Fruit fly (Drosophila melanogaster) whole organism, wandering third instar larva: ENCODE results near the gene CG13895.

ENCODE experiments used
- Abd-B ChIP-seq: fragments of >200 bp; optimal IDR thresholded peaks from 2 replicates; lab custom pipeline; 2017; ENCODE audit warnings: missing biosample characterization, missing genetic modification characterization
- CG32264 ChIP-seq: fragments of 200-800 bp; sonication (Bioruptor generic); optimal IDR thresholded peaks from 2 replicates; lab custom pipeline; 2016; ENCODE audit warnings: missing biosample characterization, missing genetic modification characterization
- CG9705 ChIP-seq: fragments of 200-800 bp; sonication (Bioruptor generic); optimal IDR thresholded peaks from 2 replicates; lab custom pipeline; 2018; ENCODE audit warnings: missing biosample characterization, mild to moderate bottlenecking, missing genetic modification characterization
- CrebA ChIP-seq: fragments of 200-800 bp; sonication (Bioruptor generic); optimal IDR thresholded peaks from 2 replicates; lab custom pipeline; 2016; ENCODE audit warnings: missing biosample characterization, mild to moderate bottlenecking, missing genetic modification characterization, borderline replicate concordance
- Dfd ChIP-seq: fragments of >200 bp; optimal IDR thresholded peaks from 2 replicates; lab custom pipeline; 2017; ENCODE audit warnings: missing biosample characterization, missing genetic modification characterization
- Dif ChIP-seq: fragments of 200-275, 200-300 bp; sonication (Bioruptor generic); optimal IDR thresholded peaks from 2 replicates; lab custom pipeline; 2018; ENCODE audit warnings: missing biosample characterization, missing genetic modification characterization; ENCODE audit not compliant: partially characterized antibody
- GATAd ChIP-seq: sonication (Bioruptor generic); optimal IDR thresholded peaks from 2 replicates; lab custom pipeline; 2016; ENCODE audit warnings: missing biosample characterization, missing genetic modification characterization
- HLH106 ChIP-seq: fragments of 200-800 bp; optimal IDR thresholded peaks from 3 replicates; lab custom pipeline; 2019; ENCODE audit warnings: missing biosample characterization, mild to moderate bottlenecking, missing genetic modification characterization, moderate library complexity
- Hnf4 ChIP-seq: fragments of 200-800 bp; sonication (Bioruptor generic); optimal IDR thresholded peaks from 2 replicates; lab custom pipeline; 2016; ENCODE audit warnings: missing biosample characterization, mild to moderate bottlenecking, missing genetic modification characterization
- Hr78 ChIP-seq: fragments of >200 bp; optimal IDR thresholded peaks from 2 replicates; lab custom pipeline; 2017; ENCODE audit warnings: missing biosample characterization, missing genetic modification characterization
- Hr83 ChIP-seq: fragments of 200-300 bp; sonication (Bioruptor generic); optimal IDR thresholded peaks from 2 replicates; lab custom pipeline; 2016; ENCODE audit warnings: missing biosample characterization, mild to moderate bottlenecking, missing genetic modification characterization, moderate library complexity; ENCODE audit not compliant: poor library complexity, severe bottlenecking
- Jra ChIP-seq: sonication (Bioruptor generic); optimal IDR thresholded peaks from 2 replicates; lab custom pipeline; 2016; ENCODE audit warnings: missing biosample characterization, missing genetic modification characterization
- Mio ChIP-seq: sonication (Bioruptor generic); optimal IDR thresholded peaks from 2 replicates; lab custom pipeline; 2016; ENCODE audit warnings: missing biosample characterization, missing genetic modification characterization
- Myc ChIP-seq: fragments of >200 bp; optimal IDR thresholded peaks from 2 replicates; lab custom pipeline; 2017
- N ChIP-seq: fragments of >200 bp; optimal IDR thresholded peaks from 2 replicates; lab custom pipeline; 2018; ENCODE audit warnings: missing biosample characterization, missing external identifiers, missing genetic modification characterization
- OdsH ChIP-seq: fragments of 200-800 bp; sonication (Bioruptor generic); optimal IDR thresholded peaks from 2 replicates; lab custom pipeline; 2016; ENCODE audit warnings: missing biosample characterization, mild to moderate bottlenecking, missing genetic modification characterization
- Rel ChIP-seq, 2 experiments: fragments of 200-800 bp; sonication (Bioruptor generic) in 1 of 2; optimal IDR thresholded peaks; 2 replicates in 1 of 2; 3 replicates in 1 of 2; lab custom pipeline; 2016 to 2019; ENCODE audit warnings: mild to moderate bottlenecking in 2 of 2, missing biosample characterization in 2 of 2, missing genetic modification characterization in 2 of 2, moderate library complexity in 1 of 2
- Sp1 ChIP-seq: fragments of 200-800 bp; sonication (Bioruptor generic); optimal IDR thresholded peaks from 3 replicates; lab custom pipeline; 2019; ENCODE audit warnings: missing biosample characterization, mild to moderate bottlenecking, missing genetic modification characterization, moderate library complexity
- Vsx2 ChIP-seq: fragments of 200-300, 225-300 bp; sonication (Bioruptor generic); optimal IDR thresholded peaks from 2 replicates; lab custom pipeline; 2018; ENCODE audit warnings: missing biosample characterization, missing genetic modification characterization; ENCODE audit not compliant: partially characterized antibody
- br ChIP-seq: fragments of 200-800 bp; sonication (Bioruptor generic); optimal IDR thresholded peaks from 2 replicates; lab custom pipeline; 2016; ENCODE audit warnings: missing biosample characterization, missing genetic modification characterization
- brk ChIP-seq: fragments of 200-800 bp; sonication (Bioruptor generic); optimal IDR thresholded peaks from 2 replicates; lab custom pipeline; 2016; ENCODE audit warnings: missing biosample characterization, mild to moderate bottlenecking, missing genetic modification characterization
- dl ChIP-seq, 2 experiments: fragments of 175-275, 200-275 bp in 1 of 2; fragments of 200-275 bp in 1 of 2; sonication (Bioruptor generic); optimal IDR thresholded peaks; lab custom pipeline; 2018; ENCODE audit warnings: mild to moderate bottlenecking in 2 of 2, missing biosample characterization in 2 of 2, missing genetic modification characterization in 2 of 2, moderate library complexity in 2 of 2; ENCODE audit not compliant: partially characterized antibody in 2 of 2, insufficient read depth in 1 of 2
- dmrt93B ChIP-seq: fragments of 200-800 bp; sonication (Bioruptor generic); optimal IDR thresholded peaks from 2 replicates; lab custom pipeline; 2018; ENCODE audit warnings: missing biosample characterization, mild to moderate bottlenecking, missing genetic modification characterization
- dsf ChIP-seq: sonication (Bioruptor generic); optimal IDR thresholded peaks from 2 replicates; lab custom pipeline; 2016; ENCODE audit warnings: missing biosample characterization, missing genetic modification characterization, borderline replicate concordance
- ey ChIP-seq: fragments of 200-800 bp; sonication (Bioruptor generic); optimal IDR thresholded peaks from 2 replicates; lab custom pipeline; 2016; ENCODE audit warnings: missing biosample characterization, missing genetic modification characterization
- foxo ChIP-seq, 2 experiments: fragments of 200-800 bp; sonication (Bioruptor generic); optimal IDR thresholded peaks; 2 replicates in 1 of 2; 3 replicates in 1 of 2; lab custom pipeline; 2016 to 2017; ENCODE audit warnings: missing biosample characterization in 2 of 2, missing genetic modification characterization in 2 of 2
- fru ChIP-seq: fragments of 200-800 bp; sonication (Bioruptor generic); optimal IDR thresholded peaks from 3 replicates; lab custom pipeline; 2016; ENCODE audit warnings: missing biosample characterization, mild to moderate bottlenecking, missing genetic modification characterization
- h ChIP-seq: fragments of 200-800 bp; sonication (Bioruptor generic); optimal IDR thresholded peaks from 3 replicates; lab custom pipeline; 2016; ENCODE audit warnings: missing biosample characterization, mild to moderate bottlenecking, missing genetic modification characterization
- jim ChIP-seq: fragments of 175-275, 200-325 bp; sonication (Bioruptor generic); optimal IDR thresholded peaks from 2 replicates; lab custom pipeline; 2016; ENCODE audit warnings: missing biosample characterization, mild to moderate bottlenecking, missing genetic modification characterization
- lola ChIP-seq: fragments of >200 bp; optimal IDR thresholded peaks from 2 replicates; lab custom pipeline; 2017; ENCODE audit warnings: missing biosample characterization, missing genetic modification characterization
- pan ChIP-seq: fragments of >200 bp; optimal IDR thresholded peaks from 2 replicates; lab custom pipeline; 2017
- psq ChIP-seq: fragments of 200-800 bp; sonication (Bioruptor generic); optimal IDR thresholded peaks from 3 replicates; lab custom pipeline; 2017; ENCODE audit warnings: missing biosample characterization, mild to moderate bottlenecking, missing genetic modification characterization, moderate library complexity
- rgr ChIP-seq: fragments of 200-800 bp; sonication (Bioruptor generic); optimal IDR thresholded peaks from 3 replicates; lab custom pipeline; 2016; ENCODE audit warnings: missing biosample characterization, mild to moderate bottlenecking, missing genetic modification characterization
- sage ChIP-seq: fragments of 200-800 bp; sonication (Bioruptor generic); optimal IDR thresholded peaks from 2 replicates; lab custom pipeline; 2016; ENCODE audit warnings: missing biosample characterization, mild to moderate bottlenecking, missing genetic modification characterization
- sv ChIP-seq: fragments of 200-800 bp; sonication (Bioruptor generic); optimal IDR thresholded peaks from 3 replicates; lab custom pipeline; 2016; ENCODE audit warnings: missing biosample characterization, missing genetic modification characterization
- tai ChIP-seq: sonication (Bioruptor generic); optimal IDR thresholded peaks from 2 replicates; lab custom pipeline; 2016; ENCODE audit warnings: missing biosample characterization, missing genetic modification characterization
- woc ChIP-seq: sonication (Bioruptor generic); optimal IDR thresholded peaks from 2 replicates; lab custom pipeline; 2016; ENCODE audit warnings: missing biosample characterization, mild to moderate bottlenecking, missing genetic modification characterization

Gene CG13895

DNA sequence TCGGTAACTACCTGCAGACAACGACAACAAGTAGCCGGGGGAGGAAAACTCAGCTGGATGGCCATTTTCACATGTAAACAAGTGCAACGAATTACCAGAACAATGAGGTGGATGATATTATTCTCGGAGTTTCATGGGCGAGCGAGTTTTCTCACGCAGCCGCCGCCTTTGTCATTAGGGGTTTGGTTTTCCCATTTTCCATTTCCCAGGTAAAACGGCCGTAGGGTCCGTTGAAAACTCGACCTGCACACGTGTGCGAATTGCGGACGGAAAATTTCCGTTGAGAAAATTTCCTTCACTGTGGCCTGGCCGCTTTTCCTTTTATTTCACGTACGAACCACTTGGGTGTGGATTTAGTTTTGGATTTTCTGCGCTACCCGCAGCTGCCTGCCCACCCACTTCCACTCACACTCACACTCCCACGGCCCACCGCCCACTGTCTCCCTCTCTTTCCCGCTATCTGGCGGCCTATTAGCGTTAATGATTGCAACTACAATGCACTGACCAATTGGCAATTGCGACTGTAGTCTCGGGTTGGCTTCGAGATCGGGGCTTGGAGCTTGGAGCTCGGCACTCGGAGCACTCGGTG, 45.7 kb upstream of the CG13895 start:
- TF ChIP-seq Jra (GFP tag; lab: Kevin White, UChicago) (no peak), Rel (GFP tag; optimal IDR thresholded peaks at IDR 0.05; lab: Kevin White, UChicago) (no peak), Rel (tag; optimal IDR thresholded peaks at IDR 0.05; lab: Kevin White, UChicago) (no peak), sv (GFP tag; lab: Kevin White, UChicago) (no peak)

DNA sequence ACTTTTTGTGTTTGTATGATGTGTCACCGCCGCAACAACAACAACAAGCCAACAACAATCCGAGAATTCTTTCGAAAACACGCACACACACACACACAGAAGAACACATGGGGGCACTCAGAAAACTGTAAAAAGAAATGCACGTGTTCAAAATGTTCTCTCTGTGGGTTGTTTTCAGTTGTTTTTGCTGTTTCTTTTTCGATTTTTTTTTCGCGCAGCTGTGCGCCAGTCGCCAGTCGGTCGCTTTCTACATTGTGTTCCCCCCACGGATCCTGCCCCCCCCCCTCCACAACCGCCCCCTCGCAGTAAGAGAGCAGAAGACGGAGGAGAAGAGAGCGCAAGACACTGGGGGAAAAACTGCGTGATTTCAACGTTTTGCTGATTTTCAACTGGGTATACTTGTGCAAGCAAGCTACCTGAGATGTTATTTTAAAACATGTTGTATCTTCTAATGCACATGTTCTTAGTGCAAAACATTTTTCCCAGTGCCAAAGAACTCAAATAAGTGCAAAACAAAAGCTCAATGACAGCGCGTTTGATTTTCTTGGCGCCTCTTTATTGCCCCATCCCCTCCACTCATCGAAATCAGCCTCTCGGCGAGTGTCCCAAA, 43.6 kb upstream of the CG13895 start:
- TF ChIP-seq foxo (GFP tag; optimal IDR thresholded peaks at IDR 0.05; lab: Kevin White, UChicago) (peak in 1 of 2 experiments; percentile 60), HLH106 (peak; percentile 48), Sp1 (GFP tag; lab: Kevin White, UChicago) (no peak), sage (GFP tag; lab: Kevin White, UChicago) (no peak), dsf (GFP tag; lab: Kevin White, UChicago) (no peak), Dfd (GFP tag; lab: Kevin White, UChicago) (no peak), dl (GFP tag; optimal IDR thresholded peaks at IDR 0.05; lab: Kevin White, UChicago; ENCODE audit: insufficient read depth in 1 of 2, partially characterized antibody in 2 of 2) (no peak), psq (GFP tag; lab: Kevin White, UChicago) (peak; percentile 63), Rel (GFP tag; optimal IDR thresholded peaks at IDR 0.05; lab: Kevin White, UChicago) (no peak), Rel (tag; optimal IDR thresholded peaks at IDR 0.05; lab: Kevin White, UChicago) (peak; percentile 30), Hr83 (GFP tag; lab: Kevin White, UChicago) (no peak), h (GFP tag; lab: Kevin White, UChicago) (peak; percentile 5), rgr (GFP tag; lab: Kevin White, UChicago) (peak; percentile 41), Mio (GFP tag; lab: Kevin White, UChicago) (no peak), fru (GFP tag; lab: Kevin White, UChicago) (peak; percentile 49), dmrt93B (GFP tag; lab: Kevin White, UChicago) (no peak), CG9705 (no peak), sv (GFP tag; lab: Kevin White, UChicago) (no peak), ey (GFP tag; lab: Kevin White, UChicago) (peak; percentile 36), jim (peak; percentile 27), OdsH (GFP tag; lab: Kevin White, UChicago) (peak; percentile 31)

DNA sequence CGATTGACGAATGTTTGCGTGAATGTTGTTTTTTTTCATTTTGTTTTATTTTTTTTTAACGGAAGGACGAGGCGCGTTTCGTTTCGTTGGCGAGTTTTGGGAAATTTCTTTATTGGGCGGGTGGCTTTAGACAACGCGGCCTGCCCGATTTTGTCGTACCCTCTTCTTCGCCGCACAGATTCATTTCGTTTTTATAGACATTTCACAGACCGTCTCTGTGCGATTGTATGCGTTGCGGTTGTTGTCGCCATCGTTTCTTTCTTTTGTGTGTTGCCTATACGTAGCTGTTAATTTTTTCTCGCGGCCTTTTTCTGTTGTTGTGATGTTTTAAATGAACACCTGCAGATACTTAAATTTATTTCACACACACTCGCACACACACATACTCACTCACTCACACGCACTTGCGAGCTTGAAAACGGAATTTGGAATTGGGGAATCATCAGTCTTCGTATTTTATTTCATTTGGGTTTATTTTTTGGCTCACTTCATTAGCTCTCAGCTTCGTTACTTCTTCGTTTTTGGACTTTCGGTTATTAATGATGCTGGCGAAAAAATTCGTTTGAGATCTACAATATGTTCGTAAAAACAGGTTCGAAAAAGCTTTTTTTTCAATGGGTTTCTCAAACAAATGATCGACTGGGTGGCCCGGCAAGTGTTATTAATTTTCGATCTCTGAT, 42.7 kb upstream of the CG13895 start:
- no peak for TF ChIP-seq dmrt93B (GFP tag; lab: Kevin White, UChicago)
- TF ChIP-seq Abd-B (GFP tag; lab: Kevin White, UChicago): no peak
- TF ChIP-seq Vsx2 (GFP tag; lab: Kevin White, UChicago): no peak
- TF ChIP-seq HLH106: no peak
- TF ChIP-seq brk (GFP tag; lab: Kevin White, UChicago): no peak
- TF ChIP-seq jim: no peak
- TF ChIP-seq N (GFP tag; lab: Kevin White, UChicago): no peak
- TF ChIP-seq Myc (lab: Kevin White, UChicago): no peak
- no peak for TF ChIP-seq fru (GFP tag; lab: Kevin White, UChicago)
- TF ChIP-seq foxo (GFP tag; optimal IDR thresholded peaks at IDR 0.05; lab: Kevin White, UChicago): no peak
- no peak for TF ChIP-seq Jra (GFP tag; lab: Kevin White, UChicago)
- TF ChIP-seq tai (GFP tag; lab: Kevin White, UChicago): no peak
- no peak for TF ChIP-seq Sp1 (GFP tag; lab: Kevin White, UChicago)
- TF ChIP-seq CG32264: no peak
- TF ChIP-seq pan (lab: Kevin White, UChicago): no peak
- no peak for TF ChIP-seq dl (GFP tag; optimal IDR thresholded peaks at IDR 0.05; lab: Kevin White, UChicago; ENCODE audit: insufficient read depth in 1 of 2, partially characterized antibody in 2 of 2)
- no peak for TF ChIP-seq Rel (GFP tag; optimal IDR thresholded peaks at IDR 0.05; lab: Kevin White, UChicago)
- TF ChIP-seq Rel (tag; optimal IDR thresholded peaks at IDR 0.05; lab: Kevin White, UChicago): no peak
- TF ChIP-seq Mio (GFP tag; lab: Kevin White, UChicago): no peak
- TF ChIP-seq, all 38 proteins: peak for 0

DNA sequence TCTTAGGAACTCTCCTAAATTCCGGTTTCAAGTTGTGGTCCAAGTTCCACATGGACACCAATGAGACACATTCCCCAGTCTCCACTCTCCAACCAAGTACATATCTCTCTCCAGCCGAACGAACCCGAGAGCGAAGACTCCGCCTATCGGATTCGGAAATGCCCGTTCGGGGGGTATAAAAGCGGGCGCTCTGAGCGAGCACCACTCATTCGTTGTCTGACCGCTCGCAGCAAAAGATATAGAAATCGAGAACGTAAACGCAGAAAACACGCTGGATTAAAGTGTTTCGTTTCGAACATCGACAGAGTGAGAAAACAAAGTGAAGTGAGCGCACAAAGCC, 41.2 kb upstream of the CG13895 start, which contains the start of gene emc:
emc (plus strand) TSS at position 202 of the 340 bp plus-strand sequence.
- peak; percentile 68 for TF ChIP-seq brk (GFP tag; lab: Kevin White, UChicago)
- no peak for TF ChIP-seq Jra (GFP tag; lab: Kevin White, UChicago)
- TF ChIP-seq lola (GFP tag; lab: Kevin White, UChicago): no peak
- TF ChIP-seq Hr78 (GFP tag; lab: Kevin White, UChicago): no peak
- peak; percentile 21 for TF ChIP-seq psq (GFP tag; lab: Kevin White, UChicago)
- peak; percentile 74 for TF ChIP-seq Hnf4 (GFP tag; lab: Kevin White, UChicago)
- no peak for TF ChIP-seq GATAd (GFP tag; lab: Kevin White, UChicago)
- peak; percentile 77 for TF ChIP-seq br
- TF ChIP-seq CrebA (GFP tag; lab: Kevin White, UChicago): peak; percentile 79
- TF ChIP-seq Mio (GFP tag; lab: Kevin White, UChicago): peak; percentile 43
- TF ChIP-seq Rel (GFP tag; optimal IDR thresholded peaks at IDR 0.05; lab: Kevin White, UChicago): no peak
- peak; percentile 66 for TF ChIP-seq Rel (tag; optimal IDR thresholded peaks at IDR 0.05; lab: Kevin White, UChicago)
- no peak for TF ChIP-seq sage (GFP tag; lab: Kevin White, UChicago)
- TF ChIP-seq Sp1 (GFP tag; lab: Kevin White, UChicago): peak; percentile 78
- peak; percentile 87 for TF ChIP-seq Dif (GFP tag; lab: Kevin White, UChicago)
- TF ChIP-seq dsf (GFP tag; lab: Kevin White, UChicago): no peak
- TF ChIP-seq OdsH (GFP tag; lab: Kevin White, UChicago): peak; percentile 37
- peak; percentile 34 for TF ChIP-seq HLH106
- peak; percentile 77 for TF ChIP-seq h (GFP tag; lab: Kevin White, UChicago)
- TF ChIP-seq woc (GFP tag; lab: Kevin White, UChicago): no peak
- TF ChIP-seq Hr83 (GFP tag; lab: Kevin White, UChicago): peak; percentile 89
- peak; percentile 63 for TF ChIP-seq jim
- TF ChIP-seq tai (GFP tag; lab: Kevin White, UChicago): no peak
